Fruit fly (Drosophila melanogaster): ENCODE measurements around the gene Abp1.

Abp1 gene

DNA sequence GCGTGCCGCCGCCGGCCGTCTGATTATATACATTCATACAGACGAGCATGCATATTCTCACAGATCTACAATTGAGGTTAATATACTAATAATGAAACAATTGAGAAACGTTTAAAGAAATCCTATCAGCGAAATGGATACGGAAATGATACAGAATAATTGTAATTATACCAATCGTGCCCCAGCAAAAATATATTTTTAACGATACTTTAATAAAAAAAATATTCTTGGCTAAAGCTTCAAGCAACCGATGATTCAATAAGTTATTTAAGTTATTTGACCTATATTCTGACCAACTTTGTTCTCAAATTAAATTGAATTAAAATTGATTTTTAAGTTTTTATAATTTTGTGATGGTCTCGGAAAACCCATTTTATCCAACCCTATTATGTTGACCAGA is 10.0 kb downstream of the Abp1 start (continued):
- TF ChIP-seq z (GFP tag; IDR thresholded peaks at IDR 0.05) = no peak
- no peak for TF ChIP-seq bigmax (GFP tag; optimal IDR thresholded peaks at IDR 0.05)
- TF ChIP-seq C15 (GFP tag; IDR thresholded peaks at IDR 0.05) = no peak
- TF ChIP-seq row (GFP tag; IDR thresholded peaks at IDR 0.05) = 0 out of 3 replicates have a peak, but pooled peaks have one; percentile 5
- no peak for TF ChIP-seq disco-r (GFP tag; optimal IDR thresholded peaks at IDR 0.05)
- no peak for TF ChIP-seq sim (GFP tag; IDR thresholded peaks at IDR 0.05)
- TF ChIP-seq grn (GFP tag; optimal IDR thresholded peaks at IDR 0.05) = no peak
- no peak for TF ChIP-seq Dip2 (GFP tag; IDR thresholded peaks at IDR 0.05)
- TF ChIP-seq aop (GFP tag; IDR thresholded peaks at IDR 0.05) = no peak
- TF ChIP-seq Atf-2 (GFP tag; optimal IDR thresholded peaks at IDR 0.05) = no peak
- TF ChIP-seq nerfin-2 (GFP tag; IDR thresholded peaks at IDR 0.05; ENCODE audit: partially characterized antibody) = no peak
- 0 out of 3 replicates have a peak, but pooled peaks have one; percentile 9 for TF ChIP-seq CG11695 (GFP tag; IDR thresholded peaks at IDR 0.05)
- peak; percentile 24 for TF ChIP-seq fd96Cb (tag; optimal IDR thresholded peaks at IDR 0.05)

- peak; percentile 56 for TF ChIP-seq ewg (GFP tag; optimal IDR thresholded peaks at IDR 0.05)
- TF ChIP-seq Med (GFP tag) = peak; percentile 50
- no peak for TF ChIP-seq Fer3 (tag; optimal IDR thresholded peaks at IDR 0.05)
- no peak for TF ChIP-seq CG12391 (tag; optimal IDR thresholded peaks at IDR 0.05)
- peak; percentile 59 for TF ChIP-seq Deaf1 (tag; optimal IDR thresholded peaks at IDR 0.05)
- no peak for TF ChIP-seq sug (tag; optimal IDR thresholded peaks at IDR 0.05)
- TF ChIP-seq CG2199 (GFP tag; IDR thresholded peaks at IDR 0.05) = no peak
- peak; percentile 93 for TF ChIP-seq z (GFP tag; IDR thresholded peaks at IDR 0.05)
- TF ChIP-seq CG6175 (GFP tag; IDR thresholded peaks at IDR 0.05) = no peak
- peak; percentile 56; the same call in 1 of the 2 replicates for TF ChIP-seq CG16779 (GFP tag; IDR thresholded peaks at IDR 0.05)
- TF ChIP-seq mirr (GFP tag; optimal IDR thresholded peaks at IDR 0.05) = no peak
- no peak for TF ChIP-seq CG6765 (GFP tag; optimal IDR thresholded peaks at IDR 0.05)
- TF ChIP-seq amos (GFP tag; IDR thresholded peaks at IDR 0.05; ENCODE audit: partially characterized antibody) = peak; percentile 14; the same call in 1 of the 2 replicates
- peak in 1 of 2 experiments; percentile 11 for TF ChIP-seq Trl (optimal IDR thresholded peaks at IDR 0.05)
- TF ChIP-seq Trl (GFP tag; optimal IDR thresholded peaks at IDR 0.05) = no peak
- no peak for TF ChIP-seq CG9817 (tag; optimal IDR thresholded peaks at IDR 0.05)
- TF ChIP-seq CG15696 (tag; optimal IDR thresholded peaks at IDR 0.05) = no peak
- TF ChIP-seq exex (tag; optimal IDR thresholded peaks at IDR 0.05) = no peak
These were observed 11.5 kb downstream of the Abp1 start, which contains the start of gene CG10089 for dm6 chr3L:13474607-13475006. Gene CG10089 (minus strand): TSS chr3L:13474787.

- TF ChIP-seq tin (GFP tag; optimal IDR thresholded peaks at IDR 0.05) (no peak), chinmo (GFP tag; IDR thresholded peaks at IDR 0.05; ENCODE audit: partially characterized antibody) (0 out of 4 replicates have a peak, but pooled peaks have one; percentile 38), sd (tag; optimal IDR thresholded peaks at IDR 0.05) (peak; percentile 87), grn (GFP tag; optimal IDR thresholded peaks at IDR 0.05) (peak; percentile 70), CG3163 (GFP tag; optimal IDR thresholded peaks at IDR 0.05) (no peak), sens-2 (GFP tag; IDR thresholded peaks at IDR 0.05) (peak; percentile 43; the same call in 1 of the 2 replicates), exex (tag; optimal IDR thresholded peaks at IDR 0.05) (peak; percentile 78)
These were observed 28.9 kb downstream of the Abp1 start, which contains the start of gene CG10116 for dm6 chr3L:13457133-13457532. Gene CG10116 (minus strand): TSS chr3L:13457238.

DNA sequence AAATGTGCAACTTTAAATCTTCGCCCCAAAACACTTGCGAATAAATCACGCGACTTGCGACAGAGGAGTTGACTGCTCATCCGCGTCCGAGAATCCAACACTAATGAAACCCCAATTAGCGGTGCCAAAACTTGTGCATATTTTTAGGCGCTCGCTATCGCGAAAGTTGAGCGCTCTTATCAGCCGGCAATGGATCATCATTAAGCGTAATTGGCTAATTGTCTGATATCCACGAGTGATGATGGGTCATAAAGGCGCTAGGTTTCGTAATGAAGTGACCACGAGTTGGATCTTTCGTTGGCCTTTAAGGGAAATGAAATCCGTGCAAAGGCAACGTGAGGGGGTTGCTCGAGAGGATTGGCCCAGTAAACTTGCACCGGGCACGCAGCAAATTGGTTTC is 31.3 kb downstream of the Abp1 start:
- TF ChIP-seq exex (tag; optimal IDR thresholded peaks at IDR 0.05) (peak; percentile 81), CG8290 (GFP tag; optimal IDR thresholded peaks at IDR 0.05) (no peak), CG8290 (tag; optimal IDR thresholded peaks at IDR 0.05) (peak in 1 of 2 experiments; percentile 6), CG3726 (GFP tag; IDR thresholded peaks at IDR 0.05) (no peak), B-H2 (GFP tag; optimal IDR thresholded peaks at IDR 0.05) (peak; percentile 3), lab (GFP tag; optimal IDR thresholded peaks at IDR 0.05) (peak; percentile 19), oc (tag; optimal IDR thresholded peaks at IDR 0.05) (no peak)

All from whole organism, embryonic.